Fruit fly (Drosophila melanogaster) whole organism, embryonic: ENCODE data around the gene CG34409.

ENCODE experiments used
- Asciz ChIP-seq: fragments of 200-800 bp; sonication (Bioruptor generic); optimal IDR thresholded peaks from 2 replicates; lab custom pipeline; 2017; ENCODE audit warnings: missing biosample characterization, mild to moderate bottlenecking, missing genetic modification characterization, missing genetic modification reagents
- B-H1 ChIP-seq: fragments of 200-800 bp; sonication (Bioruptor generic); IDR thresholded peaks from 3 replicates; pipeline ENCODE4 v1.3.6; 2022; ENCODE audit warnings: missing biosample characterization, missing genetic modification characterization
- CG10431 ChIP-seq: fragments of 200-800 bp; sonication (Bioruptor generic); optimal IDR thresholded peaks from 3 replicates; lab custom pipeline; 2018; ENCODE audit warnings: missing biosample characterization, mild to moderate bottlenecking, missing genetic modification characterization
- CG11247 ChIP-seq: fragments of 200-800 bp; sonication (Bioruptor generic); IDR thresholded peaks from 2 replicates; pipeline ENCODE4 v1.3.6; 2022; ENCODE audit warnings: missing biosample characterization, missing genetic modification characterization
- CG11696 ChIP-seq: fragments of 200-800 bp; sonication (Bioruptor generic); IDR thresholded peaks from 2 replicates; pipeline ENCODE4 v1.3.6; 2022; ENCODE audit warnings: missing biosample characterization, missing genetic modification characterization
- CG12104 ChIP-seq: fragments of 200-800 bp; sonication (Bioruptor generic); optimal IDR thresholded peaks from 3 replicates; lab custom pipeline; 2016; ENCODE audit warnings: missing biosample characterization, missing genetic modification characterization
- CG12299 ChIP-seq: fragments of 200-800 bp; sonication (Bioruptor generic); optimal IDR thresholded peaks from 2 replicates; lab custom pipeline; 2018; ENCODE audit warnings: missing biosample characterization, mild to moderate bottlenecking, missing genetic modification characterization
- CG14050 ChIP-seq: fragments of 200-800 bp; sonication (Bioruptor generic); IDR thresholded peaks from 3 replicates; pipeline ENCODE4 v1.3.6; 2022; ENCODE audit warnings: missing biosample characterization, missing genetic modification characterization
- CG15514 ChIP-seq: fragments of 200-800 bp; sonication (Bioruptor generic); optimal IDR thresholded peaks from 3 replicates; lab custom pipeline; 2017; ENCODE audit warnings: missing biosample characterization, missing genetic modification characterization, mild to moderate bottlenecking, moderate library complexity, missing genetic modification reagents
- CG1647 ChIP-seq: fragments of 200-800 bp; sonication (Bioruptor generic); optimal IDR thresholded peaks from 3 replicates; lab custom pipeline; 2016; ENCODE audit warnings: missing biosample characterization, missing genetic modification characterization
- CG17359 ChIP-seq: fragments of 200-800 bp; sonication (Bioruptor generic); optimal IDR thresholded peaks from 3 replicates; lab custom pipeline; 2018; ENCODE audit warnings: missing biosample characterization, mild to moderate bottlenecking, missing genetic modification characterization, moderate library complexity
- CG2116 ChIP-seq: fragments of 200-800 bp; sonication (Bioruptor generic); optimal IDR thresholded peaks from 3 replicates; lab custom pipeline; 2018; ENCODE audit warnings: missing biosample characterization, mild to moderate bottlenecking, missing genetic modification characterization
- CG2875 ChIP-seq: fragments of 200-800 bp; sonication (Bioruptor generic); optimal IDR thresholded peaks from 2 replicates; lab custom pipeline; 2017; ENCODE audit warnings: missing biosample characterization, mild to moderate bottlenecking, missing genetic modification characterization, missing genetic modification reagents
- CG3847 ChIP-seq: fragments of 200-800 bp; sonication (Bioruptor generic); IDR thresholded peaks from 2 replicates; pipeline ENCODE4 v1.3.6; 2022; ENCODE audit warnings: missing biosample characterization, missing genetic modification characterization
- CG4360 ChIP-seq: fragments of 200-800 bp; sonication (Bioruptor generic); IDR thresholded peaks from 2 replicates; pipeline ENCODE4 v1.3.6; 2022; ENCODE audit warnings: missing biosample characterization, missing genetic modification characterization
- CG4820 ChIP-seq: fragments of 200-800 bp; sonication (Bioruptor generic); optimal IDR thresholded peaks from 3 replicates; lab custom pipeline; 2016; ENCODE audit warnings: missing biosample characterization, missing genetic modification characterization
- CG7745 ChIP-seq: fragments of 200-800 bp; sonication (Bioruptor generic); optimal IDR thresholded peaks from 2 replicates; lab custom pipeline; 2018; ENCODE audit warnings: missing biosample characterization, mild to moderate bottlenecking, missing genetic modification characterization, moderate library complexity
- CG7928 ChIP-seq: fragments of 200-800 bp; sonication (Bioruptor generic); optimal IDR thresholded peaks from 2 replicates; lab custom pipeline; 2017; ENCODE audit warnings: missing biosample characterization, mild to moderate bottlenecking, missing genetic modification characterization
- CHES-1-like ChIP-seq: fragments of 200-800 bp; sonication (Bioruptor generic); optimal IDR thresholded peaks from 2 replicates; lab custom pipeline; 2016; ENCODE audit warnings: missing biosample characterization, missing genetic modification characterization
- Dek ChIP-seq: fragments of 200-800 bp; sonication (Bioruptor generic); optimal IDR thresholded peaks from 3 replicates; lab custom pipeline; 2019; ENCODE audit warnings: missing biosample characterization, mild to moderate bottlenecking, missing genetic modification characterization, moderate library complexity
- E2f2 ChIP-seq: fragments of 200-800 bp; sonication (Bioruptor generic); IDR thresholded peaks from 2 replicates; pipeline ENCODE4 v1.3.6; 2022; ENCODE audit warnings: missing biosample characterization, missing genetic modification characterization
- Lpt ChIP-seq: fragments of >200 bp; optimal IDR thresholded peaks from 2 replicates; lab custom pipeline; 2018; ENCODE audit warnings: missing biosample characterization, missing genetic modification characterization
- NK7.1 ChIP-seq: fragments of 200-800 bp; sonication (Bioruptor generic); optimal IDR thresholded peaks from 3 replicates; lab custom pipeline; 2016; ENCODE audit warnings: missing biosample characterization, missing genetic modification characterization
- Pdp1 ChIP-seq, 2 experiments: fragments of 200-800 bp; sonication (Bioruptor generic); optimal IDR thresholded peaks; 3 replicates each; lab custom pipeline; 2016; ENCODE audit warnings: missing biosample characterization in 2 of 2, missing genetic modification characterization in 2 of 2, mild to moderate bottlenecking in 1 of 2, moderate library complexity in 1 of 2
- Poxn ChIP-seq: fragments of 200-800 bp; sonication (Bioruptor generic); IDR thresholded peaks from 2 replicates; pipeline ENCODE4 v1.3.6; 2022; ENCODE audit warnings: missing biosample characterization, missing genetic modification characterization
- Vsx1 ChIP-seq: fragments of 200-800 bp; sonication (Bioruptor generic); optimal IDR thresholded peaks from 2 replicates; lab custom pipeline; 2017; ENCODE audit warnings: missing biosample characterization, mild to moderate bottlenecking, missing genetic modification characterization, missing genetic modification reagents
- bigmax ChIP-seq: fragments of 200-800 bp; sonication (Bioruptor generic); optimal IDR thresholded peaks from 2 replicates; lab custom pipeline; 2018; ENCODE audit warnings: missing biosample characterization, mild to moderate bottlenecking, missing genetic modification characterization
- chinmo ChIP-seq: fragments of 200-800 bp; sonication (Bioruptor generic); IDR thresholded peaks from 4 replicates; pipeline ENCODE4 v1.3.6; 2022; ENCODE audit warnings: missing biosample characterization, missing genetic modification characterization; ENCODE audit not compliant: partially characterized antibody
- cwo ChIP-seq: fragments of 200-800 bp; sonication (Bioruptor generic); optimal IDR thresholded peaks from 3 replicates; lab custom pipeline; 2017; ENCODE audit warnings: missing biosample characterization, missing genetic modification characterization, mild to moderate bottlenecking, moderate library complexity, missing genetic modification reagents
- fd64A ChIP-seq: fragments of 200-800 bp; sonication (Bioruptor generic); optimal IDR thresholded peaks from 3 replicates; lab custom pipeline; 2018; ENCODE audit warnings: missing biosample characterization, mild to moderate bottlenecking, missing genetic modification characterization
- fru ChIP-seq: fragments of >200 bp; optimal IDR thresholded peaks from 2 replicates; lab custom pipeline; 2017
- her ChIP-seq: fragments of 200-800 bp; sonication (Bioruptor generic); optimal IDR thresholded peaks from 2 replicates; lab custom pipeline; 2016; ENCODE audit warnings: missing biosample characterization, missing genetic modification characterization
- inv ChIP-seq: fragments of 200-800 bp; sonication (Bioruptor generic); IDR thresholded peaks from 2 replicates; pipeline ENCODE4 v1.3.6; 2022; ENCODE audit warnings: missing biosample characterization, missing genetic modification characterization; ENCODE audit not compliant: partially characterized antibody
- jigr1 ChIP-seq: fragments of 200-800 bp; sonication (Bioruptor generic); IDR thresholded peaks from 3 replicates; pipeline ENCODE4 v1.3.6; 2022; ENCODE audit warnings: missing biosample characterization, missing genetic modification characterization
- knrl ChIP-seq: fragments of 200-800 bp; sonication (Bioruptor generic); IDR thresholded peaks from 3 replicates; pipeline ENCODE4 v1.3.6; 2022; ENCODE audit warnings: missing biosample characterization, missing genetic modification characterization; ENCODE audit not compliant: partially characterized antibody
- lov ChIP-seq, 2 experiments: fragments of 200-800 bp in 1 of 2; fragments of >200 bp in 1 of 2; sonication (Bioruptor generic) in 1 of 2; IDR thresholded peaks in 1 of 2; optimal IDR thresholded peaks in 1 of 2; 2 replicates in 1 of 2; 3 replicates in 1 of 2; pipeline versions ENCODE4 v1.3.6 to Lab custom; 2017 to 2022; ENCODE audit warnings: missing biosample characterization in 1 of 2, missing genetic modification characterization in 1 of 2
- pho ChIP-seq: fragments of 200-800 bp; sonication (Bioruptor generic); optimal IDR thresholded peaks from 2 replicates; lab custom pipeline; 2016; ENCODE audit warnings: missing biosample characterization, missing genetic modification characterization
- phol ChIP-seq: fragments of 200-800 bp; sonication (Bioruptor generic); optimal IDR thresholded peaks from 3 replicates; lab custom pipeline; 2018; ENCODE audit warnings: missing biosample characterization, mild to moderate bottlenecking, missing genetic modification characterization, moderate library complexity
- rib ChIP-seq: fragments of 200-800 bp; sonication (Bioruptor generic); IDR thresholded peaks from 2 replicates; pipeline ENCODE4 v1.3.6; 2022; ENCODE audit warnings: missing biosample characterization, missing genetic modification characterization
- run ChIP-seq: fragments of 200-800 bp; sonication (Bioruptor generic); optimal IDR thresholded peaks from 3 replicates; lab custom pipeline; 2018; ENCODE audit warnings: missing biosample characterization, mild to moderate bottlenecking, missing genetic modification characterization
- schlank ChIP-seq: fragments of 200-800 bp; sonication (Bioruptor generic); optimal IDR thresholded peaks from 2 replicates; lab custom pipeline; 2018; ENCODE audit warnings: missing biosample characterization, mild to moderate bottlenecking, missing genetic modification characterization
- sens-2 ChIP-seq: fragments of 200-800 bp; sonication (Bioruptor generic); IDR thresholded peaks from 2 replicates; pipeline ENCODE4 v1.3.6; 2022; ENCODE audit warnings: missing biosample characterization, missing genetic modification characterization
- trh ChIP-seq: fragments of 200-800 bp; sonication (Bioruptor generic); optimal IDR thresholded peaks from 2 replicates; lab custom pipeline; 2016; ENCODE audit warnings: missing biosample characterization, missing genetic modification characterization
- vvl ChIP-seq: fragments of 200-800 bp; sonication (Bioruptor generic); IDR thresholded peaks from 2 replicates; pipeline ENCODE4 v1.3.6; 2022; ENCODE audit warnings: missing biosample characterization, missing genetic modification characterization
- wek ChIP-seq: fragments of 200-800 bp; sonication (Bioruptor generic); optimal IDR thresholded peaks from 3 replicates; lab custom pipeline; 2018; ENCODE audit warnings: missing biosample characterization, mild to moderate bottlenecking, missing genetic modification characterization, moderate library complexity
- wor ChIP-seq: fragments of 200-800 bp; sonication (Bioruptor generic); IDR thresholded peaks from 2 replicates; pipeline ENCODE4 v1.3.6; 2022; ENCODE audit warnings: missing biosample characterization, missing genetic modification characterization
- yki ChIP-seq: fragments of >200 bp; optimal IDR thresholded peaks from 3 replicates; lab custom pipeline; 2018
- zen ChIP-seq: fragments of 200-800 bp; sonication (Bioruptor generic); optimal IDR thresholded peaks from 3 replicates; lab custom pipeline; 2018; ENCODE audit warnings: missing biosample characterization, mild to moderate bottlenecking, missing genetic modification characterization, moderate library complexity

CG34409 gene

dm6 chr3R:9767620-9768592 is 21.7 kb upstream of the CG34409 start, which contains the start of gene Naa80 (continued):
- TF ChIP-seq her (GFP tag; lab: Kevin White, UChicago) (peak; percentile 84), zen (tag; lab: Kevin White, UChicago) (peak; percentile 15), lov (optimal IDR thresholded peaks at IDR 0.05; lab: Kevin White, UChicago) (no peak), lov (GFP tag; IDR thresholded peaks at IDR 0.05; lab: Robert Waterston, UW) (peak; percentile 26; the same call in 1 of the 3 replicates), B-H1 (no peak), Asciz (no peak), jigr1 (no peak), sens-2 (GFP tag; lab: Robert Waterston, UW) (no peak), bigmax (GFP tag; lab: Kevin White, UChicago) (peak; percentile 40), CG4820 (GFP tag; lab: Kevin White, UChicago) (peak; percentile 8), knrl (GFP tag; lab: Robert Waterston, UW) (peak; percentile 52; the same call in 1 of the 3 replicates), CG14050 (no peak; the same call in 2 of the 3 replicates), Lpt (GFP tag; lab: Kevin White, UChicago) (no peak), inv (GFP tag; lab: Robert Waterston, UW) (peak; percentile 28; the same call in 1 of the 2 replicates), CG11696 (GFP tag; lab: Robert Waterston, UW) (no peak), fru (lab: Kevin White, UChicago) (no peak), Poxn (no peak), CG12299 (peak; percentile 31), E2f2 (peak; percentile 84), NK7.1 (GFP tag; lab: Kevin White, UChicago) (peak; percentile 31), CG11247 (GFP tag; lab: Robert Waterston, UW) (peak; percentile 79), trh (peak; percentile 19), yki (lab: Kevin White, UChicago) (no peak), Vsx1 (GFP tag; lab: Kevin White, UChicago) (no peak), fd64A (GFP tag; lab: Kevin White, UChicago) (no peak), schlank (tag; lab: Kevin White, UChicago) (no peak), CG12104 (peak; percentile 36), rib (GFP tag; lab: Robert Waterston, UW) (peak; percentile 90), phol (tag; lab: Kevin White, UChicago) (peak; percentile 28), vvl (peak; percentile 72), CG1647 (GFP tag; lab: Kevin White, UChicago) (peak; percentile 73), CG7928 (GFP tag; lab: Kevin White, UChicago) (peak; percentile 7), CG17359 (peak; percentile 26), wor (GFP tag; lab: Robert Waterston, UW) (no peak), run (tag; lab: Kevin White, UChicago) (no peak), wek (GFP tag; lab: Kevin White, UChicago) (no peak), CHES-1-like (peak; percentile 94), cwo (GFP tag; lab: Kevin White, UChicago) (peak; percentile 25), CG2116 (peak; percentile 81), CG2875 (GFP tag; lab: Kevin White, UChicago) (no peak), Pdp1 (GFP tag; optimal IDR thresholded peaks at IDR 0.05; lab: Kevin White, UChicago) (peak; percentile 54 to 73), CG7745 (no peak), CG3847 (peak; percentile 94), chinmo (GFP tag; lab: Robert Waterston, UW) (0 out of 4 replicates have a peak, but pooled peaks have one; percentile 22), pho (GFP tag; lab: Kevin White, UChicago) (peak; percentile 76), CG15514 (peak; percentile 83), Dek (tag; lab: Kevin White, UChicago) (peak; percentile 34), CG4360 (GFP tag; lab: Robert Waterston, UW) (0 out of 2 replicates have a peak, but pooled peaks have one; percentile 11), CG10431 (GFP tag; lab: Kevin White, UChicago) (peak; percentile 20)
